Fruit fly (Drosophila melanogaster): Measurements from ENCODE around the gene CG7730.

CG7730 gene

DNA sequence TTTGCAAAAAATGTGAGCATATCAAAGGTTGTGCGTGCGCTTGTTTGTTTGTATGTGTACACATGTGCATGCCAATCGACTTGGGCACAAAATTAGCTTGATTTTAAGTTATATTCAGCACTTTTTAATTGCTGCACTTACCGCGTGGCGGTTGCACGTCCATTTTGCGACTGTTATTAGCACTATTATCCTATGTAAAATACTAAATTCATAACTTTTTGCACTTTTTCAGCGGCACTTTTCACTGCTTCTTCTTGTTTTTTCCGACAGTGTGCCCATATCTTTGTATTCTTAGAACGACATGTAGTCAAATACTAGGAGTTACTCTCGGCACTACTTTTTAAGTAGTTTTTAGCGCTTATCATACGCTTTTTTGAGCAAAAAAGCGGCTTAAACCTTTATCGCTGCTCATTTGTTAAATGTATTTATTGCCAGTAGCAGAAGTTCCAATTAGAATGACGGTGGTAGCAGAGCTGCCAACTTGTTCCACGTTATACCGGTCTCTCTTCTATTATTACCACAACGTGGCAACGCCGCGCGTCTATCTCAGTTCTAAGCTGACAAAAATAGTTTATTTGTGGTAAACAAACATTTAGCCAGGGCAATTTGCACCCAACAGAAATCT is 15.1 kb downstream of the CG7730 start, which contains the start of the genes scaf6 and Papst2 (continued):
- TF ChIP-seq CG30403 (GFP tag; optimal IDR thresholded peaks at IDR 0.05), result peak; percentile 5
- no peak for TF ChIP-seq klu (GFP tag; IDR thresholded peaks at IDR 0.05)
- peak; percentile 93 for TF ChIP-seq Sin3A (optimal IDR thresholded peaks at IDR 0.05)
- TF ChIP-seq Poxn (GFP tag; IDR thresholded peaks at IDR 0.05), result no peak
- peak; percentile 84 for TF ChIP-seq CG14710 (tag; optimal IDR thresholded peaks at IDR 0.05)
- TF ChIP-seq CG4282 (GFP tag; optimal IDR thresholded peaks at IDR 0.05), result no peak
- TF ChIP-seq crp (GFP tag; optimal IDR thresholded peaks at IDR 0.05), result peak in 1 of 2 experiments; percentile 5
- no peak for TF ChIP-seq CG11560 (tag; IDR thresholded peaks at IDR 0.05)
- TF ChIP-seq bbx (GFP tag; IDR thresholded peaks at IDR 0.05; ENCODE audit: partially characterized antibody), result peak; percentile 48; the same call in 1 of the 2 replicates
- TF ChIP-seq kay (GFP tag; optimal IDR thresholded peaks at IDR 0.05), result no peak
- peak; percentile 4 for TF ChIP-seq NC2β (GFP tag; optimal IDR thresholded peaks at IDR 0.05)
- TF ChIP-seq dpn (GFP tag; optimal IDR thresholded peaks at IDR 0.05), result peak in 1 of 2 experiments; percentile 6
- TF ChIP-seq her (GFP tag; optimal IDR thresholded peaks at IDR 0.05), result peak; percentile 32
- TF ChIP-seq CG17612 (GFP tag; IDR thresholded peaks at IDR 0.05), result no peak
- no peak for TF ChIP-seq Atf-2 (GFP tag; optimal IDR thresholded peaks at IDR 0.05)
- TF ChIP-seq CG30020 (tag; optimal IDR thresholded peaks at IDR 0.05), result peak; percentile 48
- peak; percentile 60 for TF ChIP-seq CG1603 (tag; optimal IDR thresholded peaks at IDR 0.05)
- TF ChIP-seq CG9797 (GFP tag; optimal IDR thresholded peaks at IDR 0.05), result peak; percentile 82
- TF ChIP-seq hkb (optimal IDR thresholded peaks at IDR 0.05), result peak; percentile 60
- TF ChIP-seq hkb (GFP tag; IDR thresholded peaks at IDR 0.05), result no peak

DNA sequence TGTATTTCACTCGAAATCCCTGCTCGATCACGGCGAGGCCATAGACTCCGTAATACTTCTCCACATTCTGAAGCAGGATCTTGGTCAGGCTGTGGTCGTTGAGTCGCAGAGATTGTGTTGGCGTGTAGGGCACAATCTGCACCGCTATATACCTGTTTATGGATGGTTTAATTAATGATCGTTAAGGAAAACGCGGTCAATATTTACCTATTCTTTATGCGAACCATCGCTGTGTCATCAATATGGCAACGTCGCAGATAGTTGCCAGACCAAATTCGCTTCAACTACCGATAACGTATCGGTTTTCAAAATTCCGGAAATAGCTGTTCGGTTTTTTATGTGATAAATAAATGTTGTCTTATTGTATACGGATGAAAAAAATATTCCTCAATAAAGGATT is 17.5 kb downstream of the CG7730 start, which contains the start of gene Pop5:
Gene Pop5, minus strand, starts transcription at position 240 of the 400 bp plus-strand sequence.
- TF ChIP-seq CG14710 (tag; optimal IDR thresholded peaks at IDR 0.05) (peak; percentile 76), Sin3A (optimal IDR thresholded peaks at IDR 0.05) (peak; percentile 2), Meics (GFP tag; optimal IDR thresholded peaks at IDR 0.05) (peak; percentile 30), kah (GFP tag; optimal IDR thresholded peaks at IDR 0.05) (no peak), Hsf (GFP tag; optimal IDR thresholded peaks at IDR 0.05) (peak; percentile 3), CG9817 (tag; optimal IDR thresholded peaks at IDR 0.05) (peak; percentile 1), CG17912 (GFP tag; optimal IDR thresholded peaks at IDR 0.05) (peak; percentile 42), D19B (GFP tag; optimal IDR thresholded peaks at IDR 0.05) (no peak), CG15514 (GFP tag; optimal IDR thresholded peaks at IDR 0.05) (peak; percentile 61), CG17359 (tag; optimal IDR thresholded peaks at IDR 0.05) (peak; percentile 19), Dref (GFP tag; IDR thresholded peaks at IDR 0.05) (peak; percentile 77), HmgD (GFP tag; optimal IDR thresholded peaks at IDR 0.05) (peak; percentile 36), chn (GFP tag; optimal IDR thresholded peaks at IDR 0.05) (no peak), CG31441 (GFP tag; IDR thresholded peaks at IDR 0.05) (no peak), CG1233 (GFP tag; optimal IDR thresholded peaks at IDR 0.05) (peak; percentile 34), CG33557 (GFP tag; optimal IDR thresholded peaks at IDR 0.05) (peak; percentile 3), CG17829 (tag; optimal IDR thresholded peaks at IDR 0.05) (peak; percentile 37), CG9797 (GFP tag; optimal IDR thresholded peaks at IDR 0.05) (peak; percentile 19), CG13287 (GFP tag; IDR thresholded peaks at IDR 0.05; ENCODE audit: partially characterized antibody) (peak; percentile 34; the same call in 1 of the 2 replicates), CG17385 (GFP tag; optimal IDR thresholded peaks at IDR 0.05) (peak; percentile 38), Ets97D (GFP tag; optimal IDR thresholded peaks at IDR 0.05) (peak; percentile 94), hth (optimal IDR thresholded peaks at IDR 0.05) (no peak), E2f2 (GFP tag; IDR thresholded peaks at IDR 0.05) (peak; percentile 91), CG15601 (tag; optimal IDR thresholded peaks at IDR 0.05) (peak; percentile 21), NfI (GFP tag; optimal IDR thresholded peaks at IDR 0.05) (peak; percentile 34), pzg (GFP tag; optimal IDR thresholded peaks at IDR 0.05) (peak; percentile 69), Doc3 (GFP tag; IDR thresholded peaks at IDR 0.05; ENCODE audit: partially characterized antibody) (0 out of 3 replicates have a peak, but pooled peaks have one; percentile 20), cato (GFP tag; optimal IDR thresholded peaks at IDR 0.05; ENCODE audit: borderline replicate concordance) (no peak), CoRest (tag; optimal IDR thresholded peaks at IDR 0.05) (peak; percentile 69), CG13775 (GFP tag; optimal IDR thresholded peaks at IDR 0.05) (no peak), CG9609 (GFP tag; optimal IDR thresholded peaks at IDR 0.05) (peak; percentile 12), insv (GFP tag; optimal IDR thresholded peaks at IDR 0.05) (peak in 1 of 2 experiments; percentile 62), CG11560 (tag; IDR thresholded peaks at IDR 0.05) (no peak)
